Fruit fly (Drosophila melanogaster) whole organism, adult: ENCODE data around the gene Ibf1.

ENCODE experiments used
- CG11617 ChIP-seq: fragments of 200-800 bp; sonication (Bioruptor generic); optimal IDR thresholded peaks from 2 replicates; lab custom pipeline; 2017; ENCODE audit warnings: mild to moderate bottlenecking, missing biosample characterization, missing genetic modification reagents, missing genetic modification characterization
- CG12768 ChIP-seq: fragments of 200-800 bp; sonication (Bioruptor generic); optimal IDR thresholded peaks from 2 replicates; lab custom pipeline; 2017; ENCODE audit warnings: missing biosample characterization, missing genetic modification characterization, mild to moderate bottlenecking, moderate library complexity, missing genetic modification reagents
- CG14711 ChIP-seq: fragments of 200-800 bp; sonication (Bioruptor generic); optimal IDR thresholded peaks from 2 replicates; lab custom pipeline; 2018; ENCODE audit warnings: missing biosample characterization, mild to moderate bottlenecking, missing genetic modification characterization, moderate library complexity
- CG1620 ChIP-seq: fragments of 200-800 bp; sonication (Bioruptor generic); optimal IDR thresholded peaks from 2 replicates; lab custom pipeline; 2016; ENCODE audit warnings: missing biosample characterization, missing genetic modification characterization
- CG33017 ChIP-seq: fragments of 200-800 bp; sonication (Bioruptor generic); optimal IDR thresholded peaks from 2 replicates; lab custom pipeline; 2018; ENCODE audit warnings: missing biosample characterization, mild to moderate bottlenecking, missing genetic modification characterization, moderate library complexity
- CG5204 ChIP-seq: fragments of 200-800 bp; sonication (Bioruptor generic); optimal IDR thresholded peaks from 2 replicates; lab custom pipeline; 2016; ENCODE audit warnings: missing biosample characterization, missing genetic modification characterization
- CG7045 ChIP-seq: fragments of 200-800 bp; sonication (Bioruptor generic); optimal IDR thresholded peaks from 2 replicates; lab custom pipeline; 2017; ENCODE audit warnings: missing biosample characterization, mild to moderate bottlenecking, missing genetic modification characterization
- CG7101 ChIP-seq: fragments of 200-800 bp; sonication (Bioruptor generic); optimal IDR thresholded peaks from 2 replicates; lab custom pipeline; 2018; ENCODE audit warnings: missing biosample characterization, mild to moderate bottlenecking, missing genetic modification characterization, moderate library complexity
- Clk ChIP-seq: fragments of 200-800 bp; sonication (Bioruptor generic); optimal IDR thresholded peaks from 2 replicates; lab custom pipeline; 2017; ENCODE audit warnings: missing biosample characterization, missing genetic modification characterization
- Crg-1 ChIP-seq: fragments of 200-800 bp; sonication (Bioruptor generic); optimal IDR thresholded peaks from 2 replicates; lab custom pipeline; 2016; ENCODE audit warnings: missing biosample characterization, missing genetic modification characterization
- Hr96 ChIP-seq: fragments of 200-800 bp; sonication (Bioruptor generic); optimal IDR thresholded peaks from 2 replicates; lab custom pipeline; 2016; ENCODE audit warnings: missing biosample characterization, missing genetic modification characterization
- Mnt ChIP-seq: fragments of 200-800 bp; sonication (Bioruptor generic); optimal IDR thresholded peaks from 2 replicates; lab custom pipeline; 2016; ENCODE audit warnings: missing biosample characterization, mild to moderate bottlenecking, missing genetic modification characterization
- bab1 ChIP-seq: fragments of 200-800 bp; sonication (Bioruptor generic); optimal IDR thresholded peaks from 3 replicates; lab custom pipeline; 2019; ENCODE audit warnings: missing biosample characterization, mild to moderate bottlenecking, missing genetic modification characterization, moderate library complexity
- cic ChIP-seq: fragments of 200-800 bp; sonication (Bioruptor generic); optimal IDR thresholded peaks from 2 replicates; lab custom pipeline; 2017; ENCODE audit warnings: missing biosample characterization, mild to moderate bottlenecking, missing genetic modification characterization, moderate library complexity
- cnc ChIP-seq, 2 experiments: fragments of >200 bp; optimal IDR thresholded peaks; 2 replicates each; lab custom pipeline; 2017
- kay ChIP-seq: fragments of 200-800 bp; sonication (Bioruptor generic); peaks from one replicate; lab custom pipeline; 2016; ENCODE audit warnings: missing biosample characterization, missing genetic modification characterization, borderline replicate concordance
- ovo ChIP-seq: fragments of 200-800 bp; sonication (Bioruptor generic); optimal IDR thresholded peaks from 2 replicates; lab custom pipeline; 2016; ENCODE audit warnings: missing biosample characterization, missing genetic modification characterization
- pad ChIP-seq: fragments of 200-800 bp; sonication (Bioruptor generic); optimal IDR thresholded peaks from 3 replicates; lab custom pipeline; 2017; ENCODE audit warnings: missing biosample characterization, missing genetic modification characterization, mild to moderate bottlenecking, moderate library complexity, missing genetic modification reagents
- tj ChIP-seq: fragments of 200-800 bp; sonication (Bioruptor generic); optimal IDR thresholded peaks from 3 replicates; lab custom pipeline; 2017; ENCODE audit warnings: missing biosample characterization, mild to moderate bottlenecking, missing genetic modification characterization, moderate library complexity
- toe ChIP-seq: fragments of 200-800 bp; sonication (Bioruptor generic); optimal IDR thresholded peaks from 2 replicates; lab custom pipeline; 2016; ENCODE audit warnings: missing biosample characterization, missing genetic modification characterization

Ibf1 gene

DNA sequence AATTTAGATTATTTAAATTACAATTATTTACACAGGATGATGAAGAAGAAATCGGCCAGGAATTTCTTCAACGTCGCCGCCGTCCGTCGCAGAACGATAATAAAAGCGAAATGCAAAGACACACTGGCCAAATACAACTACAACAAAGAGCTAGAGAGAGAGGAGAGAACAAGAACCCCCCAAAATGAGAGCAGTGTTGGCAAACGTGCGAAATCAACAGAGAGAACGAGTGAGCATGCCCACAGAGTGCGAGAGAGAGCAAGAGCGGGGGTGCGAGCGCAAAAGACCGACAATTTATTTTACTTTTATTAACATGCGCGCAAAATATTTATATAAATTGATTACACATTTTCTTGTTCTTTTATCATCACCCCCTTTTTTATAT is 21.9 kb upstream of the Ibf1 start:
- peak; percentile 75 for TF ChIP-seq Mnt (GFP tag; lab: Kevin White, UChicago)
- TF ChIP-seq kay (GFP tag; lab: Kevin White, UChicago), result peak; percentile 71
- peak; percentile 76 for TF ChIP-seq CG33017 (tag; lab: Kevin White, UChicago)
- peak; percentile 8 for TF ChIP-seq bab1 (GFP tag; lab: Kevin White, UChicago)
- TF ChIP-seq pad (GFP tag; lab: Kevin White, UChicago), result peak; percentile 59
- no peak for TF ChIP-seq CG11617
- TF ChIP-seq CG5204, result no peak
- peak; percentile 31 for TF ChIP-seq Crg-1 (GFP tag; lab: Kevin White, UChicago)
- TF ChIP-seq CG12768 (GFP tag; lab: Kevin White, UChicago), result peak; percentile 87
- no peak for TF ChIP-seq cnc (optimal IDR thresholded peaks at IDR 0.05; lab: Kevin White, UChicago)
- peak; percentile 29 for TF ChIP-seq CG14711 (tag; lab: Kevin White, UChicago)
- peak; percentile 29 for TF ChIP-seq CG1620
- peak; percentile 17 for TF ChIP-seq Hr96 (GFP tag; lab: Kevin White, UChicago)
- TF ChIP-seq CG7045 (GFP tag; lab: Kevin White, UChicago), result peak; percentile 41
- TF ChIP-seq ovo (GFP tag; lab: Kevin White, UChicago), result peak; percentile 30
- TF ChIP-seq toe (GFP tag; lab: Kevin White, UChicago), result peak; percentile 54
- peak; percentile 64 for TF ChIP-seq CG7101 (tag; lab: Kevin White, UChicago)
- no peak for TF ChIP-seq cic (GFP tag; lab: Kevin White, UChicago)
- TF ChIP-seq tj (GFP tag; lab: Kevin White, UChicago), result peak; percentile 7
- TF ChIP-seq Clk (GFP tag; lab: Kevin White, UChicago), result peak; percentile 62

DNA sequence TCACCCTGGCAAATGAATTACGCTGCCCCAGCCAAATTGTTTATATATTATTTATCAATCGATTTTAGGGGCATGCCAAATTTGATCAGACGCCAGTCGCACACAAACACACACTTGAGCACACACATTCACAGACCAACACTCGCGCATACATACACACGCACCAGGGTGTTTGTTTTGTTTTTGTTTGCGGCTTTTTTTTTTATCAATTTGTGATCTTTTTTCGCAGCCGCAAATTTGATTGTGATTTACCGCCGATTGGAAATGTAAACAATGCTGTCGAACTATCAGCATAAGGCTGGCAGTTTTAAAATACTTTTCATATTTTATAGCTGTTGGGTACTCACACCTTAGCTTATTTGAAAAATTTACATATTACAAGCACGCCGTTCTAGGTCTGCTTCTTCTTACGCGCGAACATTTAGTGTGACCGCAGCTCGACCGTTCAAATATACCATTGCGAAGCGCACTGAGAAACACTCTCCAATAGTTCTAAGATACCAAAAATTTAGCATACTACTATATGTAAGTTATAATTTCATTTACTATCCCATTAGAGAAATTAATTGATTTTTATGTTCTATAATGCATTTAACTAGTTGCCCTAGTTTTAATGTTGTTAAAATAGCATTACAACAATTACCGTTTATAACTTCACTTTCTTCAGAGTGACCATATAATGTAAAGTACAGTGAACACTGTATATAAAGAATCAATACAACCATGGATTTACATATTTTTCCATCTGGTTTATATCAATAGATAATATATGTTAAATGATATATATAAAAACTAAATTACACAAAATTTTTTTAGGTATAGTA is 21.3 kb upstream of the Ibf1 start, which contains the start of gene pum:
pum (minus strand) TSS at position 415 of the 824 bp plus-strand sequence.
- peak; percentile 66 for TF ChIP-seq CG7101 (tag; lab: Kevin White, UChicago)
- TF ChIP-seq CG33017 (tag; lab: Kevin White, UChicago), result peak; percentile 53
- no peak for TF ChIP-seq CG7045 (GFP tag; lab: Kevin White, UChicago)
- peak; percentile 63 for TF ChIP-seq CG14711 (tag; lab: Kevin White, UChicago)
- TF ChIP-seq CG5204, result no peak
- TF ChIP-seq Crg-1 (GFP tag; lab: Kevin White, UChicago), result no peak
- TF ChIP-seq kay (GFP tag; lab: Kevin White, UChicago), result no peak
- TF ChIP-seq tj (GFP tag; lab: Kevin White, UChicago), result no peak
- peak; percentile 64 for TF ChIP-seq CG12768 (GFP tag; lab: Kevin White, UChicago)
- TF ChIP-seq ovo (GFP tag; lab: Kevin White, UChicago), result peak; percentile 31
- TF ChIP-seq cnc (optimal IDR thresholded peaks at IDR 0.05; lab: Kevin White, UChicago), result no peak
- TF ChIP-seq toe (GFP tag; lab: Kevin White, UChicago), result peak; percentile 9
- peak; percentile 31 for TF ChIP-seq bab1 (GFP tag; lab: Kevin White, UChicago)
- no peak for TF ChIP-seq Hr96 (GFP tag; lab: Kevin White, UChicago)
- TF ChIP-seq Mnt (GFP tag; lab: Kevin White, UChicago), result peak; percentile 61
- peak; percentile 85 for TF ChIP-seq cic (GFP tag; lab: Kevin White, UChicago)
- peak; percentile 48 for TF ChIP-seq CG11617
- TF ChIP-seq pad (GFP tag; lab: Kevin White, UChicago), result peak; percentile 9
- TF ChIP-seq CG1620, result no peak
- no peak for TF ChIP-seq Clk (GFP tag; lab: Kevin White, UChicago)

DNA sequence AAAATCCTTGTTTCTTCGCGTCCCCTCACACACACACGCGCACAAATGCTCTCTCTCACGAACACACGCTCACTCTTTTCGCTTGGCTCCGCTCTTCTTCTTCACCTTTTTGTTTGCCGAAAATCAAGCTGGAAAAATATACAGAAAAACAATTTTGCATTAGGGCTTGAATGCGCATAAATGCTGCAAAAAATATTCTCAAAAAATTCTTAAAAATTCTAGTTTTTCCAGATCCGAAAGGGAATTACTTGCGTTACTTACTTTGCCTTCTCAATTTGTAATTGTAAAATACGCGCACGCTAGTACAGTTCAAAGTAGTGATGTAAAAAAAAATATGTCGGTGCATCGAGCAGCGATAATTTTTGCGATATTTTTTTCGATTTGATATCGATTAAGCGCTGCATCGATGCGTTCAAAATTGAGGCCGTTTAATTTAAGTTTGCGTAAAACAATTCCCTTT is 18.8 kb upstream of the Ibf1 start:
- TF ChIP-seq CG12768 (GFP tag; lab: Kevin White, UChicago) (peak; percentile 18), CG7101 (tag; lab: Kevin White, UChicago) (no peak), kay (GFP tag; lab: Kevin White, UChicago) (no peak), CG11617 (peak; percentile 23), bab1 (GFP tag; lab: Kevin White, UChicago) (peak; percentile 70), tj (GFP tag; lab: Kevin White, UChicago) (no peak), Crg-1 (GFP tag; lab: Kevin White, UChicago) (peak; percentile 20), Mnt (GFP tag; lab: Kevin White, UChicago) (peak; percentile 53), CG14711 (tag; lab: Kevin White, UChicago) (peak; percentile 26), cic (GFP tag; lab: Kevin White, UChicago) (peak; percentile 23)

DNA sequence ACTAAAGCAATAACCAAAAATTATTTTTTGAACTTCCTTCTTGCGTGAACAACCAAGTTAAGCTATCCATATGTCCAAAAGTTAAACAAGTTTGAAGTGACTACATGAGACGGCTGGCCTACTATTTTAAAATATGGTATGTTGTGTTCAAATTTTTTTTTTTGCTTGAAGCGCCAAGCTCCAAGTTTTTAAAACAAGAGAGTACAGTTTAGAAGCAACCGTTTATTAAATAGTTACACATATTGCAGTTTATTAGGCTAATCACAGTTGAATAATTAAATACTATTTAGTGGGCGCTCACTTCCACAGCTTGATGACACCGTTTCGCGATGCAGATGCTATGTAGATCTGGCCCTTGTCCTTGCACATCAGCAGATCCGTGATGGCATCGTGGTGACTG is 18.2 kb upstream of the Ibf1 start, which contains the start of gene D1:
D1 (minus strand) TSS at position 101 of the 400 bp plus-strand sequence.
- TF ChIP-seq kay (GFP tag; lab: Kevin White, UChicago) (no peak), CG11617 (no peak), CG7101 (tag; lab: Kevin White, UChicago) (no peak), Crg-1 (GFP tag; lab: Kevin White, UChicago) (no peak), CG33017 (tag; lab: Kevin White, UChicago) (no peak), cnc (optimal IDR thresholded peaks at IDR 0.05; lab: Kevin White, UChicago) (no peak), tj (GFP tag; lab: Kevin White, UChicago) (no peak), Clk (GFP tag; lab: Kevin White, UChicago) (no peak), Mnt (GFP tag; lab: Kevin White, UChicago) (no peak), cic (GFP tag; lab: Kevin White, UChicago) (no peak), ovo (GFP tag; lab: Kevin White, UChicago) (no peak), toe (GFP tag; lab: Kevin White, UChicago) (no peak), CG12768 (GFP tag; lab: Kevin White, UChicago) (no peak)
